Fruit fly (Drosophila melanogaster): ENCODE results near the gene RhoL.

Gene RhoL

dm6 chr3R:9459385-9460285 lies 42.7 kb downstream of the RhoL start (continued):
- no peak for TF ChIP-seq CG7928 (GFP tag; optimal IDR thresholded peaks at IDR 0.05)
- peak; percentile 45 for TF ChIP-seq croc (GFP tag; conservative IDR thresholded peaks at IDR 0.05)
- peak; percentile 84 for TF ChIP-seq CG11504 (tag; optimal IDR thresholded peaks at IDR 0.05)
- TF ChIP-seq run (tag; optimal IDR thresholded peaks at IDR 0.05) = peak; percentile 50
- peak; percentile 4 for TF ChIP-seq CG15696 (tag; optimal IDR thresholded peaks at IDR 0.05)
- no peak for TF ChIP-seq tna (GFP tag; IDR thresholded peaks at IDR 0.05; ENCODE audit: partially characterized antibody)
- peak; percentile 65 for TF ChIP-seq D19A (tag; optimal IDR thresholded peaks at IDR 0.05)
- peak; percentile 33 for TF ChIP-seq tio (GFP tag; optimal IDR thresholded peaks at IDR 0.05)
- TF ChIP-seq CG12391 (tag; optimal IDR thresholded peaks at IDR 0.05) = peak; percentile 71
- peak; percentile 51; the same call in 1 of the 2 replicates for TF ChIP-seq CG6689 (GFP tag; IDR thresholded peaks at IDR 0.05)
- TF ChIP-seq ATbp (GFP tag; optimal IDR thresholded peaks at IDR 0.05) = peak; percentile 62
- no peak for TF ChIP-seq pan (optimal IDR thresholded peaks at IDR 0.05)
- TF ChIP-seq pan (GFP tag; optimal IDR thresholded peaks at IDR 0.05 in 1 of 2, IDR thresholded peaks at IDR 0.05 in 1 of 2) = peak in 1 of 2 experiments; percentile 59
- peak; percentile 23 for TF ChIP-seq CG2116 (GFP tag; optimal IDR thresholded peaks at IDR 0.05)
- TF ChIP-seq CG17361 (GFP tag; IDR thresholded peaks at IDR 0.05) = peak; percentile 70
- TF ChIP-seq CG13894 (tag; optimal IDR thresholded peaks at IDR 0.05) = peak; percentile 88
- peak; percentile 50 for TF ChIP-seq mam (GFP tag; optimal IDR thresholded peaks at IDR 0.05)
- peak; percentile 84 for TF ChIP-seq CG13296 (GFP tag; optimal IDR thresholded peaks at IDR 0.05)
- no peak for TF ChIP-seq CG43689 (GFP tag; IDR thresholded peaks at IDR 0.05)
- peak; percentile 29; the same call in 1 of the 4 replicates for TF ChIP-seq Gug (GFP tag; IDR thresholded peaks at IDR 0.05)
- peak; percentile 72 for TF ChIP-seq NfI (GFP tag; optimal IDR thresholded peaks at IDR 0.05)
- peak; percentile 82 for TF ChIP-seq sens (GFP tag)
- TF ChIP-seq CG12769 (tag; optimal IDR thresholded peaks at IDR 0.05) = peak; percentile 78
- TF ChIP-seq CG30431 (GFP tag; optimal IDR thresholded peaks at IDR 0.05) = peak; percentile 13
- peak; percentile 79 for TF ChIP-seq CoRest (tag; optimal IDR thresholded peaks at IDR 0.05)
- peak; percentile 72 for TF ChIP-seq HmgZ (tag; optimal IDR thresholded peaks at IDR 0.05)
- TF ChIP-seq CG1792 (GFP tag; optimal IDR thresholded peaks at IDR 0.05) = peak; percentile 14
- TF ChIP-seq CG10654 (GFP tag; optimal IDR thresholded peaks at IDR 0.05) = peak; percentile 35
- TF ChIP-seq dimm (GFP tag; IDR thresholded peaks at IDR 0.05) = 0 out of 2 replicates have a peak, but pooled peaks have one; percentile 16
- peak; percentile 27; the same call in 1 of the 3 replicates for TF ChIP-seq Aef1 (GFP tag; IDR thresholded peaks at IDR 0.05)
- no peak for TF ChIP-seq stwl (tag; optimal IDR thresholded peaks at IDR 0.05)
- TF ChIP-seq crc (GFP tag; optimal IDR thresholded peaks at IDR 0.05) = no peak
- TF ChIP-seq Hand (GFP tag; optimal IDR thresholded peaks at IDR 0.05) = peak; percentile 87
- TF ChIP-seq Bteb2 (GFP tag; optimal IDR thresholded peaks at IDR 0.05) = peak; percentile 55
- peak; percentile 93 for TF ChIP-seq CG18599 (GFP tag; optimal IDR thresholded peaks at IDR 0.05)
- peak; percentile 29; the same call in 1 of the 3 replicates for TF ChIP-seq so (GFP tag; IDR thresholded peaks at IDR 0.05)
- TF ChIP-seq dysf (GFP tag; IDR thresholded peaks at IDR 0.05) = peak; percentile 79; the same call in 2 of the 3 replicates
- TF ChIP-seq CG12104 (GFP tag; optimal IDR thresholded peaks at IDR 0.05) = peak; percentile 23
- TF ChIP-seq Deaf1 (tag; optimal IDR thresholded peaks at IDR 0.05) = peak; percentile 88
- 0 out of 2 replicates have a peak, but pooled peaks have one; percentile 49 for TF ChIP-seq ranshi (GFP tag; IDR thresholded peaks at IDR 0.05)
- peak; percentile 47 for TF ChIP-seq CG16863 (GFP tag; optimal IDR thresholded peaks at IDR 0.05)
- peak; percentile 87 for TF ChIP-seq sug (tag; optimal IDR thresholded peaks at IDR 0.05)
- peak; percentile 61 for TF ChIP-seq CG17359 (tag; optimal IDR thresholded peaks at IDR 0.05)
- TF ChIP-seq Ssrp (tag; optimal IDR thresholded peaks at IDR 0.05) = peak; percentile 37
- TF ChIP-seq CG13624 (GFP tag; optimal IDR thresholded peaks at IDR 0.05) = peak; percentile 60
- TF ChIP-seq CG6654 (GFP tag; optimal IDR thresholded peaks at IDR 0.05) = peak; percentile 29
- peak; percentile 75 for TF ChIP-seq Sox100B (GFP tag; optimal IDR thresholded peaks at IDR 0.05)
- TF ChIP-seq tup (GFP tag; optimal IDR thresholded peaks at IDR 0.05) = peak; percentile 52
